Worm (Caenorhabditis elegans): Measurements from ENCODE around the gene rbm-17.

DNA sequence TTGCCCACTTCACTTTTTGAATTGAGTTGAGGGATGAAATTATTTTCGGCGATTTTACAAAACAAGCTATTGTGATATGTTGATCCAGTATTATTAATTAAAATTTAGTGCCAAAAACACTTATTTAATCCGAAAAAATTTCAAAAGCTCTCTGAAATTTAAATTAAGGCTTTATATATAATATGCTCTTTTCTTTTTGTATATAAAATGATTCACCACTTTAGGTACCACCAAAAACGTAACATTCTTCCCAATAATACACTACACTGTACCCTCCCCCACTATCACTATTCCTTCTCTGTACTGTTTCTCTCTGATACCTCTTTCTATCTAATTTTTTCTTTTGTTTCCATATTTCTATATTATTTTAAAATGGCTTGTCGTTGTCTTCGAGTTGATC lies 5.7 kb downstream of the rbm-17 start, which contains the start of gene prx-2:
- TF ChIP-seq ztf-11 (tag; optimal IDR thresholded peaks at IDR 0.05) = no peak
- no peak for TF ChIP-seq nhr-237 (tag; optimal IDR thresholded peaks at IDR 0.05)
- no peak for TF ChIP-seq irx-1 (tag; optimal IDR thresholded peaks at IDR 0.05)
- TF ChIP-seq mep-1 (tag; optimal IDR thresholded peaks at IDR 0.05) = no peak
- TF ChIP-seq unc-62 (GFP tag; optimal IDR thresholded peaks at IDR 0.05) = no peak
- no peak for TF ChIP-seq fos-1 (tag; optimal IDR thresholded peaks at IDR 0.05)
- TF ChIP-seq ces-1 (GFP tag; optimal IDR thresholded peaks at IDR 0.05) = no peak
